Fruit fly (Drosophila melanogaster) whole organism, adult: ENCODE results near the gene CG10185.

Source experiments
- CG11617 ChIP-seq: fragments of 200-800 bp; sonication (Bioruptor generic); optimal IDR thresholded peaks from 2 replicates; lab custom pipeline; 2017; ENCODE audit warnings: mild to moderate bottlenecking, missing biosample characterization, missing genetic modification reagents, missing genetic modification characterization
- CG1620 ChIP-seq: fragments of 200-800 bp; sonication (Bioruptor generic); optimal IDR thresholded peaks from 2 replicates; lab custom pipeline; 2016; ENCODE audit warnings: missing biosample characterization, missing genetic modification characterization
- CG7045 ChIP-seq: fragments of 200-800 bp; sonication (Bioruptor generic); optimal IDR thresholded peaks from 2 replicates; lab custom pipeline; 2017; ENCODE audit warnings: missing biosample characterization, mild to moderate bottlenecking, missing genetic modification characterization
- CG7101 ChIP-seq: fragments of 200-800 bp; sonication (Bioruptor generic); optimal IDR thresholded peaks from 2 replicates; lab custom pipeline; 2018; ENCODE audit warnings: missing biosample characterization, mild to moderate bottlenecking, missing genetic modification characterization, moderate library complexity
- Clk ChIP-seq: fragments of 200-800 bp; sonication (Bioruptor generic); optimal IDR thresholded peaks from 2 replicates; lab custom pipeline; 2017; ENCODE audit warnings: missing biosample characterization, missing genetic modification characterization
- Hr96 ChIP-seq: fragments of 200-800 bp; sonication (Bioruptor generic); optimal IDR thresholded peaks from 2 replicates; lab custom pipeline; 2016; ENCODE audit warnings: missing biosample characterization, missing genetic modification characterization
- bab1 ChIP-seq: fragments of 200-800 bp; sonication (Bioruptor generic); optimal IDR thresholded peaks from 3 replicates; lab custom pipeline; 2019; ENCODE audit warnings: missing biosample characterization, mild to moderate bottlenecking, missing genetic modification characterization, moderate library complexity
- cic ChIP-seq: fragments of 200-800 bp; sonication (Bioruptor generic); optimal IDR thresholded peaks from 2 replicates; lab custom pipeline; 2017; ENCODE audit warnings: missing biosample characterization, mild to moderate bottlenecking, missing genetic modification characterization, moderate library complexity
- kay ChIP-seq: fragments of 200-800 bp; sonication (Bioruptor generic); peaks from one replicate; lab custom pipeline; 2016; ENCODE audit warnings: missing biosample characterization, missing genetic modification characterization, borderline replicate concordance
- ovo ChIP-seq: fragments of 200-800 bp; sonication (Bioruptor generic); optimal IDR thresholded peaks from 2 replicates; lab custom pipeline; 2016; ENCODE audit warnings: missing biosample characterization, missing genetic modification characterization

dm6 chr3R:16011698-16012332, 55.6 kb downstream of the CG10185 start:
- TF ChIP-seq CG1620 (GFP tag; lab: Kevin White, UChicago) (no peak), kay (GFP tag; lab: Kevin White, UChicago) (peak; percentile 91), ovo (peak; percentile 57), CG7045 (GFP tag; lab: Kevin White, UChicago) (peak; percentile 71), CG7101 (tag; lab: Kevin White, UChicago) (peak; percentile 45), cic (peak; percentile 92), Hr96 (GFP tag; lab: Kevin White, UChicago) (peak; percentile 62), Clk (peak; percentile 74), bab1 (GFP tag; lab: Kevin White, UChicago) (no peak), CG11617 (GFP tag; lab: Kevin White, UChicago) (peak; percentile 49)
